Worm (Caenorhabditis elegans) whole organism, mixed stage, embryonic: ENCODE data around the gene F35D11.4.

Experiments
- M03D4.4 ChIP-seq: sonication (generic microtip); optimal IDR thresholded peaks from 2 replicates; lab custom pipeline; 2017; ENCODE audit warnings: mild to moderate bottlenecking, missing genetic modification characterization, missing compliant biosample characterization
- bed-3 ChIP-seq: fragments of 200-800 bp; sonication (Bioruptor generic); optimal IDR thresholded peaks from 3 replicates; lab custom pipeline; 2018; ENCODE audit warnings: mild to moderate bottlenecking, missing genetic modification characterization, moderate library complexity, missing compliant biosample characterization
- blmp-1 ChIP-seq: fragments of 150-350 bp; optimal IDR thresholded peaks from 2 replicates; lab custom pipeline; 2014; ENCODE audit warnings: missing biosample characterization, missing genetic modification characterization
- ceh-43 ChIP-seq: fragments of 200-800 bp; sonication (Bioruptor generic); optimal IDR thresholded peaks from 2 replicates; lab custom pipeline; 2018; ENCODE audit warnings: mild to moderate bottlenecking, missing genetic modification characterization, moderate library complexity, missing compliant biosample characterization
- ceh-83 ChIP-seq: fragments of 200-800 bp; sonication (Bioruptor generic); optimal IDR thresholded peaks from 2 replicates; lab custom pipeline; 2018; ENCODE audit warnings: mild to moderate bottlenecking, missing genetic modification characterization, missing compliant biosample characterization
- ces-1 ChIP-seq: fragments of 150-350 bp; optimal IDR thresholded peaks from 2 replicates; lab custom pipeline; 2014; ENCODE audit warnings: missing biosample characterization, missing genetic modification reagents, missing genetic modification characterization
- cnd-1 ChIP-seq: fragments of 200-800 bp; sonication (Bioruptor generic); optimal IDR thresholded peaks from 2 replicates; lab custom pipeline; 2018; ENCODE audit warnings: mild to moderate bottlenecking, missing genetic modification characterization, missing compliant biosample characterization
- drap-1 ChIP-seq: fragments of 200-800 bp; sonication (Bioruptor generic); optimal IDR thresholded peaks from 3 replicates; lab custom pipeline; 2018; ENCODE audit warnings: mild to moderate bottlenecking, missing genetic modification characterization, missing compliant biosample characterization
- elt-1 ChIP-seq: sonication (generic microtip); optimal IDR thresholded peaks from 2 replicates; lab custom pipeline; 2017; ENCODE audit warnings: missing genetic modification characterization, mild to moderate bottlenecking, missing compliant biosample characterization, antibody characterized with exemption, moderate library complexity, borderline replicate concordance; ENCODE audit not compliant: insufficient read depth
- elt-3 ChIP-seq: fragments of 150-350 bp; optimal IDR thresholded peaks from 2 replicates; lab custom pipeline; 2014; ENCODE audit warnings: missing biosample characterization, missing genetic modification characterization
- flh-1 ChIP-seq: fragments of 200-800 bp; sonication (Bioruptor generic); optimal IDR thresholded peaks from 2 replicates; lab custom pipeline; 2018; ENCODE audit warnings: mild to moderate bottlenecking, missing genetic modification characterization, moderate library complexity, missing compliant biosample characterization
- ham-2 ChIP-seq: fragments of 200-800 bp; sonication (Bioruptor generic); optimal IDR thresholded peaks from 2 replicates; lab custom pipeline; 2018; ENCODE audit warnings: mild to moderate bottlenecking, missing genetic modification characterization, missing compliant biosample characterization
- hlh-1 ChIP-seq: fragments of 150-350 bp; optimal IDR thresholded peaks from 2 replicates; lab custom pipeline; 2014; ENCODE audit warnings: missing biosample characterization, missing genetic modification reagents, missing genetic modification characterization
- lin-13 ChIP-seq: fragments of 150-350 bp; optimal IDR thresholded peaks from 2 replicates; lab custom pipeline; 2014; ENCODE audit warnings: missing biosample characterization, missing genetic modification characterization
- lin-32 ChIP-seq: fragments of 200-800 bp; sonication (Bioruptor generic); optimal IDR thresholded peaks from 2 replicates; lab custom pipeline; 2018; ENCODE audit warnings: mild to moderate bottlenecking, missing genetic modification characterization, missing compliant biosample characterization
- mab-5 ChIP-seq: fragments of 150-350 bp; optimal IDR thresholded peaks from 2 replicates; lab custom pipeline; 2014; ENCODE audit warnings: missing biosample characterization, missing genetic modification characterization
- mls-2 ChIP-seq: sonication (generic microtip); optimal IDR thresholded peaks from 2 replicates; lab custom pipeline; 2016; ENCODE audit warnings: mild to moderate bottlenecking, missing genetic modification characterization, moderate library complexity, missing compliant biosample characterization
- nhr-12 ChIP-seq: fragments of 150-350 bp; optimal IDR thresholded peaks from 2 replicates; lab custom pipeline; 2014; ENCODE audit warnings: missing biosample characterization, missing genetic modification characterization
- nhr-2 ChIP-seq: fragments of 150-350 bp; optimal IDR thresholded peaks from 2 replicates; lab custom pipeline; 2014; ENCODE audit warnings: missing biosample characterization, missing genetic modification characterization
- nhr-28 ChIP-seq: fragments of 150-350 bp; optimal IDR thresholded peaks from 2 replicates; lab custom pipeline; 2014; ENCODE audit warnings: missing biosample characterization, missing genetic modification characterization
- nhr-76 ChIP-seq: sonication (generic microtip); optimal IDR thresholded peaks from 2 replicates; lab custom pipeline; 2017; ENCODE audit warnings: missing biosample characterization, missing genetic modification characterization
- pha-4 ChIP-seq: fragments of 150-350 bp; optimal IDR thresholded peaks from 2 replicates; lab custom pipeline; 2018; ENCODE audit warnings: missing biosample characterization, missing genetic modification reagents, missing genetic modification characterization
- sem-2 ChIP-seq: fragments of 200-800 bp; sonication (Bioruptor generic); optimal IDR thresholded peaks from 2 replicates; lab custom pipeline; 2018; ENCODE audit warnings: mild to moderate bottlenecking, missing genetic modification characterization, missing compliant biosample characterization
- snpc-4 ChIP-seq: fragments of 150-350 bp; optimal IDR thresholded peaks from 2 replicates; lab custom pipeline; 2014; ENCODE audit warnings: missing biosample characterization, missing genetic modification characterization
- sptf-1 ChIP-seq: sonication (generic microtip); optimal IDR thresholded peaks from 2 replicates; lab custom pipeline; 2017; ENCODE audit warnings: mild to moderate bottlenecking, missing genetic modification characterization, moderate library complexity, missing compliant biosample characterization
- tbx-8 ChIP-seq: fragments of 200-800 bp; sonication (Bioruptor generic); optimal IDR thresholded peaks from 2 replicates; lab custom pipeline; 2018; ENCODE audit warnings: mild to moderate bottlenecking, missing genetic modification characterization, moderate library complexity, missing compliant biosample characterization
- unc-120 ChIP-seq: sonication (generic microtip); optimal IDR thresholded peaks from 2 replicates; lab custom pipeline; 2017; ENCODE audit warnings: missing genetic modification characterization, missing compliant biosample characterization; ENCODE audit not compliant: poor library complexity, severe bottlenecking
- unc-39 ChIP-seq: fragments of 150-350 bp; optimal IDR thresholded peaks from 2 replicates; lab custom pipeline; 2014; ENCODE audit warnings: missing biosample characterization, missing genetic modification characterization
- unc-62 ChIP-seq: fragments of 150-350 bp; optimal IDR thresholded peaks from 2 replicates; lab custom pipeline; 2014; ENCODE audit warnings: missing biosample characterization, missing genetic modification reagents, missing genetic modification characterization
- ztf-11 ChIP-seq: fragments of 150-350 bp; optimal IDR thresholded peaks from 2 replicates; lab custom pipeline; 2014; ENCODE audit warnings: missing biosample characterization, missing genetic modification characterization

The F35D11.4 gene

DNA sequence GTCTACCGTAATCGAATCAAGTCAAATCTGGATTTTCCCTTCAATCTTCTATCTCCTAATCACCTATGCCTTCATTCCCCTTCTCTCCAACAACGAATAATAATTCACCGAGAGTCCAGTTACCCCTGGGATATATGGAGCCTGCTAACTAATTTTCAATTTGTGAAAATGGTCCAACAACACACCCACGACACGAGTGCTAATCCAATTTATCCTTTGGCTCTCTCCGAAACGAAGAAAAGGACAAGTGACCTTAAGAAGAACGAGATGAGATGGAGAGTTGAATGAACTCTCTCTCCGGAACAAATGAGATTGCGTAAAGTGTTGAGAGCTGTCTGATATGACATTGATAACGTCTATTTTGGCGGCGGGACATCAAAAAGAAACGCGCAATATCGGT lies 18.9 kb upstream of the F35D11.4 start:
- TF ChIP-seq blmp-1 (no peak), ces-1 (GFP tag; lab: Kevin White, UChicago) (peak; percentile 99)

DNA sequence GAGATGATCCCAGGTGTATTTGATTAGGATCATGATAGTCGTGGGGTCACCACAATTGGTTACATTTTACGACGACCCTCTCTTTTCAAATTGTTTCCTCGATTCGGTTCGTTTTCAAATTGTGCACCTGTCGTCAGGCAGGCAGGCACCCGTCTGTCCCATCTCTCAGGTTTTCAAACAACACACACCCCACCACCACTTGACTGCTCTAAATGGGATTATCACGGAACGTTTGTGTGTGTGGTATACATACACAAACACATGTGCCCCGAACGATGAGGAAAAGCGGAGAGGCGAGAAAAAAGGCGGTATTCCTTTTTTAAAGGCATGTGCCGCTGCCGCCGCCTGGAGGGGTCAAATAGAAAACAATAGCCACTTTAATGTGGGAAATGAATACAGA lies 17.9 kb upstream of the F35D11.4 start:
- peak; percentile 3 for TF ChIP-seq sem-2 (GFP tag; lab: Kevin White, UChicago)
- TF ChIP-seq elt-1 (tag; lab: Kevin White, UChicago): no peak
- no peak for TF ChIP-seq nhr-12 (tag; lab: Kevin White, UChicago)
- peak; percentile 13 for TF ChIP-seq sptf-1 (tag; lab: Kevin White, UChicago)
- peak; percentile 48 for TF ChIP-seq ces-1 (GFP tag; lab: Kevin White, UChicago)
- TF ChIP-seq lin-13: no peak
- no peak for TF ChIP-seq snpc-4 (tag; lab: Kevin White, UChicago)
- TF ChIP-seq ztf-11 (tag; lab: Kevin White, UChicago): peak; percentile 59
- no peak for TF ChIP-seq mab-5 (tag; lab: Kevin White, UChicago)
- no peak for TF ChIP-seq nhr-28 (tag; lab: Kevin White, UChicago)
- TF ChIP-seq nhr-2: peak; percentile 49
- TF ChIP-seq blmp-1: no peak
- TF ChIP-seq hlh-1 (tag; lab: Kevin White, UChicago): no peak
- TF ChIP-seq lin-32 (GFP tag; lab: Kevin White, UChicago): peak; percentile 97
- peak; percentile 5 for TF ChIP-seq cnd-1 (tag; lab: Kevin White, UChicago)
- TF ChIP-seq bed-3 (GFP tag; lab: Kevin White, UChicago): no peak
- peak; percentile 38 for TF ChIP-seq ham-2 (GFP tag; lab: Kevin White, UChicago)
- TF ChIP-seq mls-2 (tag; lab: Kevin White, UChicago): no peak

ce11 chrII:4590086-4590485 lies 13.1 kb upstream of the F35D11.4 start:
- no peak for TF ChIP-seq unc-62
- TF ChIP-seq mab-5 (tag; lab: Kevin White, UChicago): no peak
- no peak for TF ChIP-seq unc-120 (tag; lab: Kevin White, UChicago)

ce11 chrII:4590660-4591059 lies 12.6 kb upstream of the F35D11.4 start:
- no peak for TF ChIP-seq nhr-28 (tag; lab: Kevin White, UChicago)
- no peak for TF ChIP-seq drap-1 (GFP tag; lab: Kevin White, UChicago)
- TF ChIP-seq mab-5 (tag; lab: Kevin White, UChicago): no peak
- TF ChIP-seq snpc-4 (tag; lab: Kevin White, UChicago): no peak
- TF ChIP-seq cnd-1 (tag; lab: Kevin White, UChicago): no peak
- no peak for TF ChIP-seq tbx-8 (GFP tag; lab: Kevin White, UChicago)
- no peak for TF ChIP-seq pha-4 (tag; lab: Kevin White, UChicago)
- no peak for TF ChIP-seq unc-39 (tag; lab: Kevin White, UChicago)
- TF ChIP-seq lin-13: no peak
- TF ChIP-seq unc-120 (tag; lab: Kevin White, UChicago): no peak
- TF ChIP-seq sptf-1 (tag; lab: Kevin White, UChicago): no peak
- TF ChIP-seq elt-1 (tag; lab: Kevin White, UChicago): no peak
- no peak for TF ChIP-seq sem-2 (GFP tag; lab: Kevin White, UChicago)
- no peak for TF ChIP-seq ztf-11 (tag; lab: Kevin White, UChicago)
- TF ChIP-seq ceh-83 (GFP tag; lab: Kevin White, UChicago): no peak
- TF ChIP-seq blmp-1: no peak
- TF ChIP-seq, all 35 proteins: peak for 0

ce11 chrII:4597441-4597840 lies 5.8 kb upstream of the F35D11.4 start:
- no peak for TF ChIP-seq pha-4 (tag; lab: Kevin White, UChicago)
- TF ChIP-seq nhr-76 (tag; lab: Kevin White, UChicago): no peak
- TF ChIP-seq ceh-83 (GFP tag; lab: Kevin White, UChicago): no peak
- no peak for TF ChIP-seq cnd-1 (tag; lab: Kevin White, UChicago)
- no peak for TF ChIP-seq ceh-43
- TF ChIP-seq drap-1 (GFP tag; lab: Kevin White, UChicago): no peak
- TF ChIP-seq hlh-1 (tag; lab: Kevin White, UChicago): no peak
- TF ChIP-seq snpc-4 (tag; lab: Kevin White, UChicago): no peak
- no peak for TF ChIP-seq nhr-28 (tag; lab: Kevin White, UChicago)
- no peak for TF ChIP-seq ham-2 (GFP tag; lab: Kevin White, UChicago)
- no peak for TF ChIP-seq ztf-11 (tag; lab: Kevin White, UChicago)
- TF ChIP-seq flh-1 (GFP tag; lab: Kevin White, UChicago): no peak
- TF ChIP-seq mls-2 (tag; lab: Kevin White, UChicago): no peak
- no peak for TF ChIP-seq M03D4.4
- TF ChIP-seq elt-3 (tag; lab: Kevin White, UChicago): no peak
